Worm (Caenorhabditis elegans) whole organism, L3 larva: ENCODE data around the gene tag-280.

Experiments
- R02D3.7 ChIP-seq: fragments of 150-350 bp; optimal IDR thresholded peaks from 2 replicates; lab custom pipeline; 2014; ENCODE audit warnings: missing biosample characterization, missing genetic modification characterization
- aly-2 ChIP-seq: fragments of 150-350 bp; optimal IDR thresholded peaks from 2 replicates; lab custom pipeline; 2014; ENCODE audit warnings: missing biosample characterization, missing genetic modification characterization
- ceh-16 ChIP-seq: sonication (generic microtip); optimal IDR thresholded peaks from 2 replicates; lab custom pipeline; 2017; ENCODE audit warnings: missing biosample characterization, missing genetic modification characterization
- ceh-28 ChIP-seq: fragments of 150-350 bp; optimal IDR thresholded peaks from 2 replicates; lab custom pipeline; 2014; ENCODE audit warnings: missing biosample characterization, missing genetic modification reagents, missing genetic modification characterization
- ceh-82 ChIP-seq: fragments of 150-350 bp; optimal IDR thresholded peaks from 2 replicates; lab custom pipeline; 2014; ENCODE audit warnings: missing biosample characterization, missing genetic modification characterization
- ceh-9 ChIP-seq: sonication (generic microtip); optimal IDR thresholded peaks from 2 replicates; lab custom pipeline; 2018; ENCODE audit warnings: missing biosample characterization, missing genetic modification characterization
- daf-12 ChIP-seq: fragments of 150-350 bp; optimal IDR thresholded peaks from 2 replicates; lab custom pipeline; 2014; ENCODE audit warnings: missing biosample characterization, missing genetic modification reagents, missing genetic modification characterization
- egl-27 ChIP-seq: sonication (generic microtip); optimal IDR thresholded peaks from 4 replicates; lab custom pipeline; 2017; ENCODE audit warnings: missing biosample characterization, missing genetic modification reagents, missing genetic modification characterization
- egl-5 ChIP-seq: fragments of 150-350 bp; optimal IDR thresholded peaks from 2 replicates; lab custom pipeline; 2017; ENCODE audit warnings: missing biosample characterization, missing genetic modification reagents, missing genetic modification characterization, inconsistent platforms
- elt-1 ChIP-seq: fragments of 150-350 bp; optimal IDR thresholded peaks from 2 replicates; lab custom pipeline; 2014; ENCODE audit warnings: missing biosample characterization, missing genetic modification characterization
- elt-3 ChIP-seq, 3 experiments: fragments of 150-350 bp in 1 of 3; sonication (generic microtip) in 2 of 3; optimal IDR thresholded peaks; 2 replicates in 2 of 3; 4 replicates in 1 of 3; lab custom pipeline; 2014 to 2017; ENCODE audit warnings: missing biosample characterization in 3 of 3, missing genetic modification characterization in 3 of 3
- eor-1 ChIP-seq, 2 experiments: fragments of 150-350 bp; optimal IDR thresholded peaks; 2 replicates each; lab custom pipeline; 2014 to 2018; ENCODE audit warnings: missing biosample characterization in 2 of 2, missing genetic modification characterization in 2 of 2
- fkh-10 ChIP-seq: sonication (generic microtip); optimal IDR thresholded peaks from 2 replicates; lab custom pipeline; 2017; ENCODE audit warnings: missing biosample characterization, missing genetic modification reagents, missing genetic modification characterization
- fkh-2 ChIP-seq: fragments of 150-350 bp; optimal IDR thresholded peaks from 2 replicates; lab custom pipeline; 2014; ENCODE audit warnings: missing biosample characterization, missing genetic modification reagents, missing genetic modification characterization
- fos-1 ChIP-seq: fragments of 150-350 bp; optimal IDR thresholded peaks from 2 replicates; lab custom pipeline; 2014; ENCODE audit warnings: missing biosample characterization, missing genetic modification characterization
- hmg-11 ChIP-seq: sonication (generic microtip); optimal IDR thresholded peaks from 2 replicates; lab custom pipeline; 2016; ENCODE audit warnings: missing genetic modification characterization, missing compliant biosample characterization
- jun-1 ChIP-seq: fragments of 150-350 bp; optimal IDR thresholded peaks from 2 replicates; lab custom pipeline; 2014; ENCODE audit warnings: missing biosample characterization, missing genetic modification reagents, missing genetic modification characterization
- lin-15B ChIP-seq: fragments of 150-350 bp; optimal IDR thresholded peaks from 2 replicates; lab custom pipeline; 2014; ENCODE audit warnings: missing biosample characterization, missing genetic modification characterization
- lin-39 ChIP-seq: fragments of 150-350 bp; optimal IDR thresholded peaks from 2 replicates; lab custom pipeline; 2018; ENCODE audit warnings: missing biosample characterization, missing genetic modification reagents, missing genetic modification characterization
- mdl-1 ChIP-seq: fragments of 150-350 bp; optimal IDR thresholded peaks from 2 replicates; lab custom pipeline; 2014; ENCODE audit warnings: missing biosample characterization, missing genetic modification characterization
- mml-1 ChIP-seq: fragments of 150-350 bp; sonication (generic microtip); optimal IDR thresholded peaks from 3 replicates; lab custom pipeline; 2014; ENCODE audit warnings: missing biosample characterization, missing genetic modification characterization
- nfya-1 ChIP-seq: sonication (generic microtip); optimal IDR thresholded peaks from 2 replicates; lab custom pipeline; 2017; ENCODE audit warnings: missing genetic modification characterization, mild to moderate bottlenecking, missing compliant biosample characterization, antibody characterized with exemption, moderate library complexity; ENCODE audit not compliant: insufficient read depth
- nhr-11 ChIP-seq: fragments of 150-350 bp; optimal IDR thresholded peaks from 2 replicates; lab custom pipeline; 2014; ENCODE audit warnings: missing biosample characterization, missing genetic modification characterization
- nhr-12 ChIP-seq: fragments of 150-350 bp; optimal IDR thresholded peaks from 2 replicates; lab custom pipeline; 2014; ENCODE audit warnings: missing biosample characterization, missing genetic modification characterization
- nhr-23 ChIP-seq: fragments of 150-350 bp; optimal IDR thresholded peaks from 2 replicates; lab custom pipeline; 2014; ENCODE audit warnings: missing biosample characterization, missing genetic modification reagents, missing genetic modification characterization
- nhr-237 ChIP-seq: fragments of 150-350 bp; optimal IDR thresholded peaks from 2 replicates; lab custom pipeline; 2014; ENCODE audit warnings: missing biosample characterization, missing genetic modification characterization
- nhr-43 ChIP-seq: sonication (generic microtip); optimal IDR thresholded peaks from 2 replicates; lab custom pipeline; 2016; ENCODE audit warnings: mild to moderate bottlenecking, missing genetic modification characterization, missing compliant biosample characterization; ENCODE audit not compliant: poor library complexity, severe bottlenecking
- pha-4 ChIP-seq: fragments of 150-350 bp; optimal IDR thresholded peaks from 2 replicates; lab custom pipeline; 2014; ENCODE audit warnings: missing biosample characterization, missing genetic modification reagents, missing genetic modification characterization
- pqm-1 ChIP-seq: fragments of 150-350 bp; optimal IDR thresholded peaks from 2 replicates; lab custom pipeline; 2017; ENCODE audit warnings: missing biosample characterization, missing genetic modification characterization, inconsistent platforms
- skn-1 ChIP-seq: fragments of 150-350 bp; optimal IDR thresholded peaks from 2 replicates; lab custom pipeline; 2014; ENCODE audit warnings: missing biosample characterization, missing genetic modification characterization
- snpc-4 ChIP-seq: fragments of 150-350 bp; optimal IDR thresholded peaks from 2 replicates; lab custom pipeline; 2014; ENCODE audit warnings: missing biosample characterization, missing genetic modification characterization
- tbx-2 ChIP-seq: sonication (generic microtip); optimal IDR thresholded peaks from 2 replicates; lab custom pipeline; 2016; ENCODE audit warnings: mild to moderate bottlenecking, missing genetic modification characterization, missing compliant biosample characterization
- zag-1 ChIP-seq: fragments of 150-350 bp; optimal IDR thresholded peaks from 2 replicates; lab custom pipeline; 2014; ENCODE audit warnings: missing biosample characterization, missing genetic modification characterization
- ztf-11 ChIP-seq: fragments of 150-350 bp; optimal IDR thresholded peaks from 2 replicates; lab custom pipeline; 2014; ENCODE audit warnings: missing biosample characterization, missing genetic modification characterization
- ztf-4 ChIP-seq: fragments of 150-350 bp; optimal IDR thresholded peaks from 2 replicates; lab custom pipeline; 2014; ENCODE audit warnings: missing biosample characterization, missing genetic modification characterization

The tag-280 gene

DNA sequence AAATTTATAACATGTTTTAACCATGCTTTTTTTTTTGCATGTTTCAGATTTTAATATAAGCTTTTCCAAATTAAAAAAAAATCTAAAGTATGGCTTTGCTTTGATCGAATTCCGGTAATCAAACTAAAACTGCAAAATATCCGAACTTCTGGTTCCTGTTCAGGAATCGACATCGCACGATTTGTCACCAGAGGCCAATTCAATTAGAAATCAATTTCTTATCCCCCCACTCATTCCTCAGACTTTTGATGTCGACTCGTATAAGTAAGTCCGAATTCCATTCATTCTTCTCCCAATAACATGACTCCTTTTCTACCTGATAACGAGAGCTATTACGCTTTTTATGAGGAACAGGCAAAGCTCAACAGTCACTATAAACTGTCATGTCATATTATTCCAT is 12.2 kb upstream of the tag-280 start, which contains the start of gene srh-27:
Gene srh-27 (plus strand): TSS at position 301 of the 400 bp plus-strand sequence.
- TF ChIP-seq nhr-43 (tag; lab: Kevin White, UChicago): no peak
- no peak for TF ChIP-seq lin-39 (tag; lab: Kevin White, UChicago)
- no peak for TF ChIP-seq mdl-1 (tag; lab: Kevin White, UChicago)
- TF ChIP-seq hmg-11 (tag; lab: Kevin White, UChicago): no peak
- TF ChIP-seq skn-1 (tag; lab: Kevin White, UChicago): no peak

DNA sequence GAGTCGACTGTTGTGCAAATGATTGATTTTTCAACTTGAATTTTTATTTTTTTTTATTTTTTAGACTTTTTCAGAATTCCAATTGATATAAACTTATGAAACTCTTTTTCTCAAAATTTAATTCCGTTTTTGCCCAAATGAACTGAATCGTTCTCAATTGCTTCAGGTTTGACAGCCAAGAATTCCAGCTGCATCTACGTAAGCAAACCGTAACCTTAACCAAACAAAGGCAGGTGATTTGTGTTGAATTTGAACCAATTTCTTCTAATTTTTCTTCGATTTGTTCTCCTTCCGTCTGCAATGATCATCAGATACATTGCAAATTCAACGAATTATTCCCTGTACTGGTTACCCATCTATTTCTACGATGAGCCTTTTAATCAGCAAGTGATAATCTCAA is 10.6 kb upstream of the tag-280 start, which contains the start of gene sre-34:
Gene sre-34 (plus strand): TSS at position 301 of the 400 bp plus-strand sequence.
- TF ChIP-seq ceh-9 (tag; lab: Kevin White, UChicago) (no peak), elt-3 (tag; optimal IDR thresholded peaks at IDR 0.05; lab: Kevin White, UChicago) (no peak), hmg-11 (tag; lab: Kevin White, UChicago) (no peak), eor-1 (tag; optimal IDR thresholded peaks at IDR 0.05; lab: Kevin White, UChicago) (no peak), snpc-4 (tag; lab: Kevin White, UChicago) (no peak), daf-12 (tag; lab: Kevin White, UChicago) (no peak), nhr-12 (tag; lab: Kevin White, UChicago) (no peak), R02D3.7 (tag; lab: Kevin White, UChicago) (no peak), nhr-11 (tag; lab: Kevin White, UChicago) (no peak), egl-27 (no peak), skn-1 (tag; lab: Kevin White, UChicago) (no peak), ztf-11 (no peak)

DNA sequence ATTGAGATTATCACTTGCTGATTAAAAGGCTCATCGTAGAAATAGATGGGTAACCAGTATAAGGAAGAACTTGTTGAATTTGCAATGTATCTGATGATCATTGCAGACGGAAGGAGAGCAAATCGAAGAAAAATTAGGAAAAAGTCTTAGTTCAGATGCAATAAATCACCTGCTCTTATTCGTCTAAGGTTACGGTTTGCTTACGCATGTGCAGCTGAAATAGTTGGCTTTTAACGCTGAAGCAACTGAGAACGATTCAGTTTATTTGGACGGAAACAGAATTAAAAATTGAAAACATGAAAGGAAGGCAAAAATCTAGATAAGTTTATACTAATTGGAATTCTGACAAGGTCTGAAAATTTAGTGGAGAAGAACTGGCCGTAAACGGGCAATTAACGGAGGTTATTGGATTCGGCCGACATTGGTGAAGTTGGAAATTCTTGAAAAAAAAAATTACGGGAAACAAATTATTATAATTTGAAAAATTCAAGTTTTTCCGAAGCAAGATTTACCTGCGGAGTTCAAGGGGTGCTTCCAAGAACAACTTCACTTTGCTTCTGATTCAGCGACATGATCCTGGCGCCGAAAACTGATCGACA is 7.6 kb upstream of the tag-280 start, which contains the start of the genes sre-35 and sre-33:
Gene sre-35 (minus strand): TSS at position 101 of the 599 bp plus-strand sequence.
Gene sre-33 (plus strand): TSS at position 549 of the 599 bp plus-strand sequence.
- TF ChIP-seq daf-12 (tag; lab: Kevin White, UChicago) (no peak), nhr-237 (tag; lab: Kevin White, UChicago) (no peak), egl-5 (tag; lab: Kevin White, UChicago) (no peak), mml-1 (tag; lab: Kevin White, UChicago) (no peak), aly-2 (no peak)
- TF ChIP-seq, all 47 proteins: peak for 0

DNA sequence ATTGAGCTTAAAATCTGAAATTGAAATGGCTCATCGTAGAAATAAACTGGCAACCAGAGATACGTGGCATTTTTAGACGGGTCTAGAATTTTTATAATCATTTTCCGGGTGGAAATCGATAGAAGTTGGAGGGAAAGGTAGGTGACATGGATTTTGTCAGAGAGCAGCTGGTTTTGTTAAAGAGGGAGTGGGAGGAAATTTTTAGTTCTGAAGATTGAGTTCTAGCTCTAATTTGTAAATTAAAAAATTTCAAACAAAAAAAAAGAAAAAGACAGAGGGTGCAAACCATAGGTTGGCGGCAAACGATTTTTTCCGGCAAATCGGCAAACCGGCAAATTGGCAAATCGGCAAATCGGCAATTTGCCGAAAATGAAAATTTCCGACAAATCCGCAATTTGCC is 3.8 kb upstream of the tag-280 start, which contains the start of gene sre-32:
Gene sre-32 (minus strand): TSS at position 101 of the 400 bp plus-strand sequence.
- TF ChIP-seq ceh-16: no peak
- TF ChIP-seq nhr-43 (tag; lab: Kevin White, UChicago): no peak
- no peak for TF ChIP-seq ztf-4
- no peak for TF ChIP-seq skn-1 (tag; lab: Kevin White, UChicago)
- no peak for TF ChIP-seq nhr-23
- TF ChIP-seq ceh-28 (tag; lab: Kevin White, UChicago): no peak
- TF ChIP-seq fkh-2 (tag; lab: Kevin White, UChicago): no peak
- TF ChIP-seq snpc-4 (tag; lab: Kevin White, UChicago): no peak

DNA sequence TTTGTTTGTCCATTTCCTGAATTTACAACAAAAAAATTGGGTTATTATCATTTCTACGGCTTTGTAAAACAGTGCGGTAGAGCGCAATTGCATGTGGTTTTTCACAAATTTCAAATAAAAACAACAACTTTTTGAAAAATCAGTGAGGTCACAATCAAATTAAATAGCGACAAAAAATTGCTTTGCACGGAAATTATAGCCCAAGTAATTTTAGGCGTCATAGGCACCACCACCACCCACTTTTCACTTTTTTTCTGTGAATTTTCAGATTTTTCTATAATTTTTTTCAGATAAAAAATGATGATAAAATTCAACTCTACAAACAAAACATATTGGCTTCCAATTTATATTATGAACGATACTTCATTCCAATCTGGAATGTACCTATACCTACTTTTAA is 3.2 kb upstream of the tag-280 start, which contains the start of gene sre-38:
Gene sre-38 (plus strand): TSS at position 301 of the 400 bp plus-strand sequence.
- TF ChIP-seq egl-5 (tag; lab: Kevin White, UChicago): no peak
- no peak for TF ChIP-seq elt-3 (tag; optimal IDR thresholded peaks at IDR 0.05; lab: Kevin White, UChicago)
- no peak for TF ChIP-seq fos-1 (tag; lab: Kevin White, UChicago)
- no peak for TF ChIP-seq fkh-10 (GFP tag; lab: Kevin White, UChicago)
- no peak for TF ChIP-seq hmg-11 (tag; lab: Kevin White, UChicago)
- TF ChIP-seq ztf-4: no peak
- no peak for TF ChIP-seq nhr-12 (tag; lab: Kevin White, UChicago)
- TF ChIP-seq pha-4 (tag; lab: Kevin White, UChicago): no peak
- TF ChIP-seq snpc-4 (tag; lab: Kevin White, UChicago): no peak
- no peak for TF ChIP-seq jun-1 (tag; lab: Kevin White, UChicago)

DNA sequence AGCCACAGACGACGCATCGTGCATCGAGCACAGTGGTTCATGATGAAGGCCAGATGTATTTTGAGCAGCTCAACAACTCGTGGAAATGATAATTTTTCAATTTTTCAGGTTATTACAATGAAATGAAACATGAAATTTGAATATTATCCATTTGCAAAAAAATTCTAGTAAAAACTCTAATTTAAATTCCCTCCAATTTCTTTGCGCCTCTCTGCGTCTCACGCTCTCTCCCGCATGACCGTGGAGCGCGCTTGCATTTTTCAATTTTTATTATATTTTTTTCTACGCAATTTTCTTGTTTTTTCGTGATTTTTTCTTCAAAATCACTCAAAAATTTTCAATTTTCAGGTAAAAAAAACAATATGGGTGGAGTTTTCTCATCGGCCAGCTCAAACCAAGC is 1.0 kb upstream of the tag-280 start, which contains the start of gene tag-281:
Gene tag-281 (plus strand): TSS at position 340 of the 400 bp plus-strand sequence.
- TF ChIP-seq nhr-23 (peak; percentile 91), tbx-2 (peak; percentile 6), fkh-10 (GFP tag; lab: Kevin White, UChicago) (peak; percentile 33), aly-2 (no peak), elt-1 (tag; lab: Kevin White, UChicago) (no peak), pha-4 (tag; lab: Kevin White, UChicago) (peak; percentile 87), ztf-4 (no peak), ceh-82 (tag; lab: Kevin White, UChicago) (peak; percentile 44), R02D3.7 (tag; lab: Kevin White, UChicago) (peak; percentile 72), elt-3 (tag; optimal IDR thresholded peaks at IDR 0.05; lab: Kevin White, UChicago) (no peak), fkh-2 (tag; lab: Kevin White, UChicago) (no peak), pqm-1 (peak; percentile 53), nhr-11 (tag; lab: Kevin White, UChicago) (no peak), snpc-4 (tag; lab: Kevin White, UChicago) (peak; percentile 69), lin-15B (tag; lab: Kevin White, UChicago) (peak; percentile 92), hmg-11 (tag; lab: Kevin White, UChicago) (peak; percentile 22), ceh-28 (tag; lab: Kevin White, UChicago) (peak; percentile 52), jun-1 (tag; lab: Kevin White, UChicago) (peak; percentile 52), nfya-1 (tag; lab: Kevin White, UChicago) (peak; percentile 90), zag-1 (no peak), lin-39 (tag; lab: Kevin White, UChicago) (peak; percentile 49), skn-1 (tag; lab: Kevin White, UChicago) (peak; percentile 52), egl-5 (tag; lab: Kevin White, UChicago) (peak; percentile 52)
